Worm (Caenorhabditis elegans): ENCODE measurements around the gene Y116A8C.43.

ce11 chrIV:17116345-17116744, 27.7 kb downstream of the Y116A8C.43 start, which contains the start of gene cyn-13:
- no peak for TF ChIP-seq pqm-1 (tag; optimal IDR thresholded peaks at IDR 0.05)
- TF ChIP-seq ahr-1 (tag; optimal IDR thresholded peaks at IDR 0.05), result no peak
- no peak for TF ChIP-seq fkh-10 (GFP tag; optimal IDR thresholded peaks at IDR 0.05)
- no peak for TF ChIP-seq pha-4 (tag; optimal IDR thresholded peaks at IDR 0.05)
- no peak for TF ChIP-seq tbx-2 (tag; optimal IDR thresholded peaks at IDR 0.05)
- TF ChIP-seq hlh-6 (tag; optimal IDR thresholded peaks at IDR 0.05), result no peak
- TF ChIP-seq pha-2 (tag; optimal IDR thresholded peaks at IDR 0.05), result no peak

Measured in whole organism, late embryonic.